1 fruit fly cellular context compared by ENCODE assay signal in genomic region chr2L:18559084-18559483, dm6.
A peak's percentile ranks its signal among the peaks of the same experiment; 100 is the strongest.
TF ChIP-seq lines count a peak whose summit lies in the region.

No protein-coding gene starts in this region.

TF ChIP-seq in whole organism, embryonic, 481 proteins besides CTCF, POLR2A, EP300 and RAD21 (continued from another document):
- no peak for TF ChIP-seq cad (GFP tag; optimal IDR thresholded peaks at IDR 0.05; lab: Kevin White, UChicago)
- 0 out of 2 replicates have a peak, but pooled peaks have one; percentile 21 for TF ChIP-seq slbo (GFP tag; IDR thresholded peaks at IDR 0.05; lab: Robert Waterston, UW)
- no peak for TF ChIP-seq CG15514 (GFP tag; optimal IDR thresholded peaks at IDR 0.05; lab: Kevin White, UChicago)
- no peak for TF ChIP-seq CG10274 (GFP tag; optimal IDR thresholded peaks at IDR 0.05; lab: Kevin White, UChicago)
- TF ChIP-seq phol (tag; optimal IDR thresholded peaks at IDR 0.05; lab: Kevin White, UChicago) = no peak
- TF ChIP-seq Nf-YB (GFP tag; optimal IDR thresholded peaks at IDR 0.05; lab: Kevin White, UChicago) = no peak
- no peak for TF ChIP-seq CG6765 (GFP tag; optimal IDR thresholded peaks at IDR 0.05; lab: Kevin White, UChicago)
- TF ChIP-seq zfh1 (GFP tag; IDR thresholded peaks at IDR 0.05; lab: Robert Waterston, UW) = no peak
- TF ChIP-seq CG2875 (GFP tag; optimal IDR thresholded peaks at IDR 0.05; lab: Kevin White, UChicago) = no peak
- TF ChIP-seq bab2 (GFP tag; optimal IDR thresholded peaks at IDR 0.05; lab: Kevin White, UChicago) = no peak
- peak; percentile 74 for TF ChIP-seq sd (tag; optimal IDR thresholded peaks at IDR 0.05; lab: Kevin White, UChicago)
- TF ChIP-seq CG7556 (GFP tag; optimal IDR thresholded peaks at IDR 0.05; lab: Kevin White, UChicago) = no peak
- TF ChIP-seq lbe (GFP tag; optimal IDR thresholded peaks at IDR 0.05; lab: Kevin White, UChicago) = peak; percentile 12
- TF ChIP-seq CG11456 (GFP tag; IDR thresholded peaks at IDR 0.05; lab: Robert Waterston, UW) = no peak
- TF ChIP-seq cg (GFP tag; optimal IDR thresholded peaks at IDR 0.05; lab: Kevin White, UChicago) = no peak
- peak; percentile 1 for TF ChIP-seq CG3281 (GFP tag; optimal IDR thresholded peaks at IDR 0.05; lab: Kevin White, UChicago)
- TF ChIP-seq B-H2 (GFP tag; optimal IDR thresholded peaks at IDR 0.05; lab: Kevin White, UChicago) = no peak
